Worm (Caenorhabditis elegans) whole organism, early embryonic: ENCODE measurements around the gene C03G6.21.

Experiments used
- B0310.2 ChIP-seq: sonication (generic microtip); optimal IDR thresholded peaks from 2 replicates; lab custom pipeline; 2016; ENCODE audit warnings: mild to moderate bottlenecking, missing genetic modification characterization, missing compliant biosample characterization
- F13C5.2 ChIP-seq: sonication (generic microtip); optimal IDR thresholded peaks from 2 replicates; lab custom pipeline; 2017; ENCODE audit warnings: mild to moderate bottlenecking, missing genetic modification characterization, inconsistent platforms, missing compliant biosample characterization
- aly-1 ChIP-seq: sonication (generic microtip); optimal IDR thresholded peaks from 2 replicates; lab custom pipeline; 2016; ENCODE audit warnings: missing genetic modification characterization, missing compliant biosample characterization
- ama-1 ChIP-seq: fragments of 150-350 bp; optimal IDR thresholded peaks from 2 replicates; lab custom pipeline; 2014
- ceh-36 ChIP-seq: sonication (generic microtip); optimal IDR thresholded peaks from 2 replicates; lab custom pipeline; 2016; ENCODE audit warnings: missing genetic modification characterization, inconsistent platforms, missing compliant biosample characterization
- flt-1 ChIP-seq: fragments of 200-800 bp; sonication (Bioruptor generic); IDR thresholded peaks from 2 replicates; pipeline ENCODE4 v1.3.6; 2022; ENCODE audit warnings: missing genetic modification characterization, missing compliant biosample characterization
- hmbx-1 ChIP-seq: sonication (generic microtip); optimal IDR thresholded peaks from 2 replicates; lab custom pipeline; 2016; ENCODE audit warnings: mild to moderate bottlenecking, missing genetic modification characterization, missing compliant biosample characterization
- hnd-1 ChIP-seq: sonication (generic microtip); optimal IDR thresholded peaks from 2 replicates; lab custom pipeline; 2016; ENCODE audit warnings: missing genetic modification characterization, missing compliant biosample characterization
- pes-1 ChIP-seq: fragments of 200-800 bp; sonication (Bioruptor generic); IDR thresholded peaks from 2 replicates; pipeline ENCODE4 v1.3.6; 2022; ENCODE audit warnings: missing genetic modification reagents, missing genetic modification characterization, missing compliant biosample characterization
- scrt-1 ChIP-seq: fragments of 200-800 bp; sonication (Bioruptor generic); IDR thresholded peaks from 2 replicates; pipeline ENCODE4 v1.3.6; 2022; ENCODE audit warnings: missing genetic modification characterization, missing compliant biosample characterization
- tbx-11 ChIP-seq: fragments of 200-800 bp; sonication (Bioruptor generic); IDR thresholded peaks from 2 replicates; pipeline ENCODE4 v1.3.6; 2022; ENCODE audit warnings: missing genetic modification characterization, missing compliant biosample characterization
- tbx-37 ChIP-seq: fragments of 200-800 bp; sonication (Bioruptor generic); conservative IDR thresholded peaks from 2 replicates; pipeline ENCODE4 v1.3.6; 2022; ENCODE audit warnings: missing genetic modification reagents, missing genetic modification characterization, missing compliant biosample characterization
- tra-4 ChIP-seq: sonication (generic microtip); optimal IDR thresholded peaks from 2 replicates; lab custom pipeline; 2017; ENCODE audit warnings: missing genetic modification characterization, missing compliant biosample characterization

DNA sequence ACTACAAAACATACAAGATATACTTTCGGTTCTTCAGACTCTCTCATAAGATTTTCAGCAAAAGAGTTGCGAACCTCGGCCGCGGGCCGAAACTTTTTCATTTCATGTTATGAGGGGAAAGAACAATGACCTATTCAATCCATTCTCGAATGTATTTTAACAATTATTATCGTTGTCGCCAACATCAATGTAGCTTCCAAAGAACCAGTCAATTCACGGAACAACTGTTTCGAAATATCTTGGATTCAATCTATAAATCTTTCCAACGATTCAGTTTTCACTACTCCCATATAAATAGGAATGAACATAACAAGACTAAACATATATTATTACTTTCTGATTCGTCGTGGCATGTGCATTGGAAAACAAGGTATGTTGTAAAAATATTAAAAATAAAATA lies 49.5 kb downstream of the C03G6.21 start, which contains the start of gene F07G11.1:
- TF ChIP-seq tra-4 (tag; lab: Kevin White, UChicago) (no peak), flt-1 (GFP tag; lab: Robert Waterston, UW) (no peak), ama-1 (lab: Kevin White, UChicago) (no peak), pes-1 (GFP tag; lab: Robert Waterston, UW) (no peak), hmbx-1 (tag; lab: Kevin White, UChicago) (no peak), B0310.2 (no peak), hnd-1 (tag; lab: Kevin White, UChicago) (no peak), tbx-37 (no peak), scrt-1 (GFP tag; lab: Robert Waterston, UW) (no peak), tbx-11 (GFP tag; lab: Robert Waterston, UW) (no peak), aly-1 (tag; lab: Kevin White, UChicago) (no peak), F13C5.2 (tag; lab: Kevin White, UChicago) (no peak), ceh-36 (tag; lab: Kevin White, UChicago) (no peak)
